Fruit fly (Drosophila melanogaster) whole organism, embryonic: ENCODE results near the gene CG12448.

ENCODE experiments used
- Aef1 ChIP-seq: fragments of 200-800 bp; sonication (Bioruptor generic); IDR thresholded peaks from 3 replicates; pipeline ENCODE4 v1.3.6; 2022; ENCODE audit warnings: missing biosample characterization, missing genetic modification characterization
- B-H1 ChIP-seq: fragments of 200-800 bp; sonication (Bioruptor generic); IDR thresholded peaks from 3 replicates; pipeline ENCODE4 v1.3.6; 2022; ENCODE audit warnings: missing biosample characterization, missing genetic modification characterization
- CG1024 ChIP-seq: fragments of 200-800 bp; sonication (Bioruptor generic); IDR thresholded peaks from 2 replicates; pipeline ENCODE4 v1.3.6; 2022; ENCODE audit warnings: missing biosample characterization, missing genetic modification characterization
- CG12299 ChIP-seq: fragments of 200-800 bp; sonication (Bioruptor generic); optimal IDR thresholded peaks from 2 replicates; lab custom pipeline; 2018; ENCODE audit warnings: missing biosample characterization, mild to moderate bottlenecking, missing genetic modification characterization
- CG12769 ChIP-seq: fragments of 200-800 bp; sonication (Bioruptor generic); optimal IDR thresholded peaks from 2 replicates; lab custom pipeline; 2019; ENCODE audit warnings: missing biosample characterization, mild to moderate bottlenecking, missing genetic modification characterization, moderate library complexity
- CG1529 ChIP-seq: fragments of 200-800 bp; sonication (Bioruptor generic); optimal IDR thresholded peaks from 3 replicates; lab custom pipeline; 2018; ENCODE audit warnings: missing biosample characterization, missing genetic modification characterization
- CG17912 ChIP-seq: fragments of 200-800 bp; sonication (Bioruptor generic); optimal IDR thresholded peaks from 2 replicates; lab custom pipeline; 2018; ENCODE audit warnings: missing biosample characterization, mild to moderate bottlenecking, missing genetic modification characterization
- CG1792 ChIP-seq: fragments of 200-800 bp; sonication (Bioruptor generic); optimal IDR thresholded peaks from 2 replicates; lab custom pipeline; 2016; ENCODE audit warnings: missing biosample characterization, missing genetic modification characterization
- CG3065 ChIP-seq: fragments of 200-800 bp; sonication (Bioruptor generic); optimal IDR thresholded peaks from 2 replicates; lab custom pipeline; 2016; ENCODE audit warnings: missing biosample characterization, missing genetic modification characterization
- CG31388 ChIP-seq: fragments of 200-800 bp; sonication (Bioruptor generic); optimal IDR thresholded peaks from 2 replicates; lab custom pipeline; 2016; ENCODE audit warnings: missing biosample characterization, missing genetic modification characterization
- CG3838 ChIP-seq: fragments of 200-800 bp; sonication (Bioruptor generic); optimal IDR thresholded peaks from 3 replicates; lab custom pipeline; 2016; ENCODE audit warnings: missing biosample characterization, missing genetic modification characterization
- CG7372 ChIP-seq: fragments of 200-800 bp; sonication (Bioruptor generic); IDR thresholded peaks from 2 replicates; pipeline ENCODE4 v1.3.6; 2022; ENCODE audit warnings: missing biosample characterization, missing genetic modification characterization
- CG7786 ChIP-seq: fragments of 200-800 bp; sonication (Bioruptor generic); optimal IDR thresholded peaks from 2 replicates; lab custom pipeline; 2016; ENCODE audit warnings: missing biosample characterization, missing genetic modification characterization
- CG7928 ChIP-seq: fragments of 200-800 bp; sonication (Bioruptor generic); optimal IDR thresholded peaks from 2 replicates; lab custom pipeline; 2017; ENCODE audit warnings: missing biosample characterization, mild to moderate bottlenecking, missing genetic modification characterization
- CG7987 ChIP-seq: fragments of 200-800 bp; sonication (Bioruptor generic); optimal IDR thresholded peaks from 2 replicates; lab custom pipeline; 2018; ENCODE audit warnings: missing biosample characterization, mild to moderate bottlenecking, missing genetic modification characterization, moderate library complexity
- CG8388 ChIP-seq: fragments of 200-800 bp; sonication (Bioruptor generic); optimal IDR thresholded peaks from 2 replicates; lab custom pipeline; 2019; ENCODE audit warnings: missing biosample characterization, mild to moderate bottlenecking, missing genetic modification characterization, moderate library complexity
- CG9817 ChIP-seq: fragments of 200-800 bp; sonication (Bioruptor generic); optimal IDR thresholded peaks from 2 replicates; lab custom pipeline; 2018; ENCODE audit warnings: missing biosample characterization, mild to moderate bottlenecking, missing genetic modification characterization, moderate library complexity
- CG9876 ChIP-seq: fragments of 200-800 bp; sonication (Bioruptor generic); optimal IDR thresholded peaks from 2 replicates; lab custom pipeline; 2016; ENCODE audit warnings: missing biosample characterization, missing genetic modification characterization
- CHES-1-like ChIP-seq: fragments of 200-800 bp; sonication (Bioruptor generic); optimal IDR thresholded peaks from 2 replicates; lab custom pipeline; 2016; ENCODE audit warnings: missing biosample characterization, missing genetic modification characterization
- Chrac-16 ChIP-seq: fragments of 200-800 bp; sonication (Bioruptor generic); optimal IDR thresholded peaks from 3 replicates; lab custom pipeline; 2016; ENCODE audit warnings: missing biosample characterization, missing genetic modification characterization
- CoRest ChIP-seq: fragments of 200-800 bp; sonication (Bioruptor generic); optimal IDR thresholded peaks from 3 replicates; lab custom pipeline; 2018; ENCODE audit warnings: missing biosample characterization, mild to moderate bottlenecking, missing genetic modification characterization, moderate library complexity
- Dek ChIP-seq: fragments of 200-800 bp; sonication (Bioruptor generic); optimal IDR thresholded peaks from 3 replicates; lab custom pipeline; 2019; ENCODE audit warnings: missing biosample characterization, mild to moderate bottlenecking, missing genetic modification characterization, moderate library complexity
- Dip2 ChIP-seq: fragments of 200-800 bp; sonication (Bioruptor generic); IDR thresholded peaks from 2 replicates; pipeline ENCODE4 v1.3.6; 2022; ENCODE audit warnings: missing biosample characterization, missing genetic modification characterization
- Dp ChIP-seq: fragments of 200-800 bp; sonication (Bioruptor generic); optimal IDR thresholded peaks from 2 replicates; lab custom pipeline; 2018; ENCODE audit warnings: missing biosample characterization, mild to moderate bottlenecking, missing genetic modification characterization, moderate library complexity
- E2f1 ChIP-seq: fragments of 200-800 bp; sonication (Bioruptor generic); IDR thresholded peaks from 2 replicates; pipeline ENCODE4 v1.3.6; 2022; ENCODE audit warnings: missing biosample characterization, missing genetic modification characterization
- Fer3 ChIP-seq: fragments of 200-800 bp; sonication (Bioruptor generic); optimal IDR thresholded peaks from 2 replicates; lab custom pipeline; 2018; ENCODE audit warnings: missing biosample characterization, mild to moderate bottlenecking, missing genetic modification characterization, moderate library complexity
- GATAe ChIP-seq: fragments of 200-800 bp; sonication (Bioruptor generic); conservative IDR thresholded peaks from 2 replicates; pipeline ENCODE4 v1.3.6; 2022; ENCODE audit warnings: missing biosample characterization, missing genetic modification characterization
- Gsc ChIP-seq: fragments of 200-800 bp; sonication (Bioruptor generic); IDR thresholded peaks from 2 replicates; pipeline ENCODE4 v1.3.6; 2022; ENCODE audit warnings: missing biosample characterization, missing genetic modification characterization
- HLHmδ ChIP-seq: fragments of 200-800 bp; sonication (Bioruptor generic); optimal IDR thresholded peaks from 2 replicates; lab custom pipeline; 2018; ENCODE audit warnings: missing biosample characterization, mild to moderate bottlenecking, missing genetic modification characterization, moderate library complexity
- MBD-R2 ChIP-seq: fragments of 200-800 bp; sonication (Bioruptor generic); IDR thresholded peaks from 2 replicates; pipeline ENCODE4 v1.3.6; 2022; ENCODE audit warnings: missing biosample characterization, missing genetic modification characterization
- NFAT ChIP-seq: fragments of 200-800 bp; sonication (Bioruptor generic); IDR thresholded peaks from 2 replicates; pipeline ENCODE4 v1.3.6; 2022; ENCODE audit warnings: missing biosample characterization, missing genetic modification characterization
- Nf-YC ChIP-seq: fragments of 200-800 bp; optimal IDR thresholded peaks from 3 replicates; lab custom pipeline; 2019; ENCODE audit warnings: missing biosample characterization, mild to moderate bottlenecking, missing genetic modification characterization, moderate library complexity
- Poxn ChIP-seq: fragments of 200-800 bp; sonication (Bioruptor generic); IDR thresholded peaks from 2 replicates; pipeline ENCODE4 v1.3.6; 2022; ENCODE audit warnings: missing biosample characterization, missing genetic modification characterization
- Rx ChIP-seq: fragments of 200-800 bp; sonication (Bioruptor generic); IDR thresholded peaks from 2 replicates; pipeline ENCODE4 v1.3.6; 2022; ENCODE audit warnings: missing biosample characterization, missing genetic modification characterization
- Side ChIP-seq: fragments of 200-800 bp; sonication (Bioruptor generic); optimal IDR thresholded peaks from 2 replicates; lab custom pipeline; 2016; ENCODE audit warnings: missing biosample characterization, missing genetic modification characterization
- Sin3A ChIP-seq: fragments of >200 bp; optimal IDR thresholded peaks from 2 replicates; lab custom pipeline; 2018
- Xrp1 ChIP-seq: fragments of 200-800 bp; sonication (Bioruptor generic); IDR thresholded peaks from 2 replicates; pipeline ENCODE4 v1.3.6; 2022; ENCODE audit warnings: missing biosample characterization, missing genetic modification characterization
- ac ChIP-seq: fragments of 200-800 bp; sonication (Bioruptor generic); optimal IDR thresholded peaks from 3 replicates; lab custom pipeline; 2017; ENCODE audit warnings: missing biosample characterization, mild to moderate bottlenecking, missing genetic modification characterization
- amos ChIP-seq: fragments of 200-800 bp; sonication (Bioruptor generic); IDR thresholded peaks from 2 replicates; pipeline ENCODE4 v1.3.6; 2022; ENCODE audit warnings: missing biosample characterization, missing genetic modification characterization; ENCODE audit not compliant: partially characterized antibody
- chm ChIP-seq: fragments of 200-800 bp; sonication (Bioruptor generic); IDR thresholded peaks from 2 replicates; pipeline ENCODE4 v1.3.6; 2022; ENCODE audit warnings: missing biosample characterization, missing genetic modification characterization
- croc ChIP-seq: fragments of 200-800 bp; sonication (Bioruptor generic); conservative IDR thresholded peaks from 3 replicates; pipeline ENCODE4 v1.3.6; 2022; ENCODE audit warnings: missing biosample characterization, missing genetic modification characterization
- fd102C ChIP-seq: fragments of 200-800 bp; sonication (Bioruptor generic); optimal IDR thresholded peaks from 2 replicates; lab custom pipeline; 2018; ENCODE audit warnings: missing biosample characterization, mild to moderate bottlenecking, missing genetic modification characterization, moderate library complexity
- ftz-f1 ChIP-seq: fragments of 200-800 bp; sonication (Bioruptor generic); optimal IDR thresholded peaks from 2 replicates; lab custom pipeline; 2016; ENCODE audit warnings: missing biosample characterization, missing genetic modification characterization
- gcm ChIP-seq: fragments of 200-800 bp; sonication (Bioruptor generic); optimal IDR thresholded peaks from 2 replicates; lab custom pipeline; 2019; ENCODE audit warnings: missing biosample characterization, mild to moderate bottlenecking, missing genetic modification characterization, moderate library complexity
- gt ChIP-seq: fragments of 200-800 bp; sonication (Bioruptor generic); IDR thresholded peaks from 2 replicates; pipeline ENCODE4 v1.3.6; 2022; ENCODE audit warnings: missing biosample characterization, missing genetic modification characterization
- her ChIP-seq: fragments of 200-800 bp; sonication (Bioruptor generic); optimal IDR thresholded peaks from 2 replicates; lab custom pipeline; 2016; ENCODE audit warnings: missing biosample characterization, missing genetic modification characterization
- hth ChIP-seq: fragments of >200 bp; optimal IDR thresholded peaks from 2 replicates; lab custom pipeline; 2017; ENCODE audit warnings: inconsistent platforms
- knrl ChIP-seq: fragments of 200-800 bp; sonication (Bioruptor generic); IDR thresholded peaks from 3 replicates; pipeline ENCODE4 v1.3.6; 2022; ENCODE audit warnings: missing biosample characterization, missing genetic modification characterization; ENCODE audit not compliant: partially characterized antibody
- otp ChIP-seq: fragments of 200-800 bp; sonication (Bioruptor generic); IDR thresholded peaks from 3 replicates; pipeline ENCODE4, ENCODE4 v1.3.6; 2022; ENCODE audit warnings: missing biosample characterization, missing genetic modification characterization
- repo ChIP-seq: fragments of 200-800 bp; sonication (Bioruptor generic); optimal IDR thresholded peaks from 2 replicates; lab custom pipeline; 2016; ENCODE audit warnings: missing biosample characterization, missing genetic modification characterization
- sna ChIP-seq: fragments of 200-800 bp; sonication (Bioruptor generic); IDR thresholded peaks from 2 replicates; pipeline ENCODE4 v1.3.6; 2022; ENCODE audit warnings: missing biosample characterization, missing genetic modification characterization; ENCODE audit not compliant: partially characterized antibody
- tna ChIP-seq: fragments of 200-800 bp; sonication (Bioruptor generic); IDR thresholded peaks from 2 replicates; pipeline ENCODE4 v1.3.6; 2022; ENCODE audit warnings: missing biosample characterization, missing genetic modification characterization; ENCODE audit not compliant: partially characterized antibody
- toy ChIP-seq: fragments of 200-800 bp; sonication (Bioruptor generic); IDR thresholded peaks from 2 replicates; pipeline ENCODE4 v1.3.6; 2022; ENCODE audit warnings: missing biosample characterization, missing genetic modification characterization

CG12448 gene

dm6 chr2L:15909826-15910225, 31.4 kb upstream of the CG12448 start (continued):
- peak; percentile 45; the same call in 1 of the 2 replicates for TF ChIP-seq E2f1 (GFP tag; lab: Robert Waterston, UW)
- TF ChIP-seq CG12769 (tag; lab: Kevin White, UChicago) = peak; percentile 87
- TF ChIP-seq gcm (GFP tag; lab: Kevin White, UChicago) = no peak
- no peak for TF ChIP-seq MBD-R2 (GFP tag; lab: Robert Waterston, UW)
- no peak for TF ChIP-seq CG8388 (GFP tag; lab: Kevin White, UChicago)
- no peak for TF ChIP-seq CG12299
- TF ChIP-seq fd102C (GFP tag; lab: Kevin White, UChicago) = no peak
- TF ChIP-seq CG3838 (GFP tag; lab: Kevin White, UChicago) = no peak
- no peak for TF ChIP-seq hth (lab: Kevin White, UChicago)
- no peak for TF ChIP-seq Side (GFP tag; lab: Kevin White, UChicago)
- no peak for TF ChIP-seq CG7928 (GFP tag; lab: Kevin White, UChicago)
- 0 out of 2 replicates have a peak, but pooled peaks have one; percentile 26 for TF ChIP-seq tna (GFP tag; lab: Robert Waterston, UW)
- no peak for TF ChIP-seq Gsc (GFP tag; lab: Robert Waterston, UW)
- no peak for TF ChIP-seq repo (GFP tag; lab: Kevin White, UChicago)
- TF ChIP-seq Dip2 = no peak
- no peak for TF ChIP-seq otp (GFP tag; lab: Robert Waterston, UW)
- no peak for TF ChIP-seq Dek
- TF ChIP-seq Aef1 = no peak
- TF ChIP-seq CG7786 (GFP tag; lab: Kevin White, UChicago) = no peak
- TF ChIP-seq NFAT (GFP tag; lab: Robert Waterston, UW) = no peak
- TF ChIP-seq Chrac-16 (GFP tag; lab: Kevin White, UChicago) = no peak
- TF ChIP-seq Dp (GFP tag; lab: Kevin White, UChicago) = no peak
- TF ChIP-seq CG1792 (GFP tag; lab: Kevin White, UChicago) = no peak
- peak; percentile 11; the same call in 1 of the 3 replicates for TF ChIP-seq B-H1
- no peak for TF ChIP-seq gt (GFP tag; lab: Robert Waterston, UW)
- no peak for TF ChIP-seq GATAe
- peak; percentile 9 for TF ChIP-seq Nf-YC (tag; lab: Kevin White, UChicago)
- TF ChIP-seq CG7372 = no peak
- no peak for TF ChIP-seq CG1529
- TF ChIP-seq Xrp1 (GFP tag; lab: Robert Waterston, UW) = no peak
- TF ChIP-seq croc (GFP tag; lab: Robert Waterston, UW) = no peak
- no peak for TF ChIP-seq HLHmδ
- TF ChIP-seq Poxn (GFP tag; lab: Robert Waterston, UW) = no peak
- peak; percentile 96 for TF ChIP-seq ftz-f1 (GFP tag; lab: Kevin White, UChicago)
- no peak for TF ChIP-seq sna (GFP tag; lab: Robert Waterston, UW)
- no peak for TF ChIP-seq CG9876 (GFP tag; lab: Kevin White, UChicago)
- no peak for TF ChIP-seq Sin3A (lab: Kevin White, UChicago)
- no peak for TF ChIP-seq CoRest (tag; lab: Kevin White, UChicago)
- TF ChIP-seq Rx (GFP tag; lab: Robert Waterston, UW) = no peak
- TF ChIP-seq CHES-1-like (GFP tag; lab: Kevin White, UChicago) = peak; percentile 35
- peak; percentile 46 for TF ChIP-seq CG17912 (GFP tag; lab: Kevin White, UChicago)
- TF ChIP-seq amos = no peak; the same call in 1 of the 2 replicates
- TF ChIP-seq Fer3 (tag; lab: Kevin White, UChicago) = no peak
- TF ChIP-seq her = peak; percentile 37
- TF ChIP-seq chm (GFP tag; lab: Robert Waterston, UW) = no peak; the same call in 1 of the 2 replicates
- TF ChIP-seq CG3065 (GFP tag; lab: Kevin White, UChicago) = no peak
- peak; percentile 81 for TF ChIP-seq CG7987 (GFP tag; lab: Kevin White, UChicago)
- no peak for TF ChIP-seq CG9817 (tag; lab: Kevin White, UChicago)
- no peak for TF ChIP-seq ac (GFP tag; lab: Kevin White, UChicago)
- TF ChIP-seq knrl (GFP tag; lab: Robert Waterston, UW) = no peak
- TF ChIP-seq CG31388 = no peak
- no peak for TF ChIP-seq toy (GFP tag; lab: Robert Waterston, UW)
- TF ChIP-seq CG1024 = no peak
